Worm (Caenorhabditis elegans) whole organism, young adult: Measurements from ENCODE around the gene Y54G11A.3.
A peak's percentile ranks its signal among the peaks of the same experiment; 100 is the strongest.

Experiments used
- B0336.3 ChIP-seq: fragments of 200-800 bp; sonication (Bioruptor generic); IDR thresholded peaks from 2 replicates; pipeline ENCODE4 v1.3.6; 2022; ENCODE audit warnings: missing genetic modification characterization, missing compliant biosample characterization
- C06A6.2 ChIP-seq: fragments of 200-800 bp; sonication (Bioruptor generic); conservative IDR thresholded peaks from 2 replicates; pipeline ENCODE4 v1.3.6; 2022; ENCODE audit warnings: missing genetic modification characterization, missing compliant biosample characterization
- C17E4.6 ChIP-seq: fragments of 200-800 bp; sonication (Bioruptor generic); IDR thresholded peaks from 2 replicates; pipeline ENCODE4 v1.3.6; 2022; ENCODE audit warnings: missing genetic modification reagents, missing genetic modification characterization, missing compliant biosample characterization
- F22D6.2 ChIP-seq: sonication (generic microtip); optimal IDR thresholded peaks from 2 replicates; lab custom pipeline; 2016; ENCODE audit warnings: mild to moderate bottlenecking, missing genetic modification characterization, missing compliant biosample characterization
- F33H1.4 ChIP-seq: fragments of 200-800 bp; sonication (Bioruptor generic); IDR thresholded peaks from 2 replicates; pipeline ENCODE4 v1.3.6; 2022; ENCODE audit warnings: missing genetic modification reagents, missing genetic modification characterization, missing compliant biosample characterization
- F49E8.2 ChIP-seq: sonication (generic microtip); optimal IDR thresholded peaks from 3 replicates; lab custom pipeline; 2017; ENCODE audit warnings: missing genetic modification characterization, mild to moderate bottlenecking, missing compliant biosample characterization, antibody characterized with exemption, moderate library complexity; ENCODE audit not compliant: insufficient read depth
- F57A8.1 ChIP-seq: fragments of 200-800 bp; sonication (Bioruptor generic); optimal IDR thresholded peaks from 2 replicates; lab custom pipeline; 2018; ENCODE audit warnings: mild to moderate bottlenecking, missing genetic modification characterization, moderate library complexity, missing compliant biosample characterization
- K11D2.4 ChIP-seq: fragments of 200-800 bp; sonication (Bioruptor generic); IDR thresholded peaks from 2 replicates; pipeline ENCODE4 v1.3.6; 2022; ENCODE audit warnings: missing genetic modification reagents, missing genetic modification characterization, missing compliant biosample characterization
- Y67H2A.10 ChIP-seq: fragments of 200-800 bp; sonication (Bioruptor generic); conservative IDR thresholded peaks from 2 replicates; pipeline ENCODE4 v1.3.6; 2022; ENCODE audit warnings: missing genetic modification reagents, missing genetic modification characterization, missing compliant biosample characterization
- Y79H2A.3 ChIP-seq: fragments of 200-800 bp; sonication (Bioruptor generic); conservative IDR thresholded peaks from 2 replicates; pipeline ENCODE4 v1.3.6; 2022; ENCODE audit warnings: missing genetic modification reagents, missing genetic modification characterization, missing compliant biosample characterization
- ZK185.1 ChIP-seq: sonication (generic microtip); optimal IDR thresholded peaks from 2 replicates; lab custom pipeline; 2016; ENCODE audit warnings: mild to moderate bottlenecking, missing genetic modification characterization, missing compliant biosample characterization; ENCODE audit not compliant: poor library complexity, severe bottlenecking
- aptf-3 ChIP-seq: fragments of 200-800 bp; sonication (Bioruptor generic); IDR thresholded peaks from 2 replicates; pipeline ENCODE4 v1.3.6; 2022; ENCODE audit warnings: missing genetic modification characterization, missing compliant biosample characterization
- athp-1 ChIP-seq: sonication (generic microtip); optimal IDR thresholded peaks from 2 replicates; lab custom pipeline; 2017; ENCODE audit warnings: mild to moderate bottlenecking, missing genetic modification characterization, missing compliant biosample characterization
- attf-3 ChIP-seq: fragments of 200-800 bp; sonication (Bioruptor generic); conservative IDR thresholded peaks from 2 replicates; pipeline ENCODE4 v1.3.6; 2022; ENCODE audit warnings: missing genetic modification reagents, missing genetic modification characterization, missing compliant biosample characterization
- bed-2 ChIP-seq: fragments of 200-800 bp; sonication (Bioruptor generic); IDR thresholded peaks from 2 replicates; pipeline ENCODE4 v1.3.6; 2022; ENCODE audit warnings: missing genetic modification reagents, missing genetic modification characterization, missing compliant biosample characterization
- ceh-58 ChIP-seq: fragments of 200-800 bp; sonication (Bioruptor generic); IDR thresholded peaks from 2 replicates; pipeline ENCODE4 v1.3.6; 2022; ENCODE audit warnings: missing genetic modification characterization, missing compliant biosample characterization
- ceh-91 ChIP-seq: fragments of 200-800 bp; sonication (Bioruptor generic); IDR thresholded peaks from 2 replicates; pipeline ENCODE4 v1.3.6; 2022; ENCODE audit warnings: missing genetic modification reagents, missing genetic modification characterization, missing compliant biosample characterization
- die-1 ChIP-seq: sonication (generic microtip); optimal IDR thresholded peaks from 2 replicates; lab custom pipeline; 2016; ENCODE audit warnings: missing genotype, mild to moderate bottlenecking, missing genetic modification characterization, missing compliant biosample characterization
- dox-1 ChIP-seq: fragments of 200-800 bp; sonication (Bioruptor generic); IDR thresholded peaks from 2 replicates; pipeline ENCODE4 v1.3.6; 2022; ENCODE audit warnings: missing genetic modification reagents, missing genetic modification characterization, missing compliant biosample characterization
- efl-1 ChIP-seq: fragments of 150-350 bp; optimal IDR thresholded peaks from 2 replicates; lab custom pipeline; 2014; ENCODE audit warnings: missing biosample characterization, missing genetic modification reagents, missing genetic modification characterization
- egl-18 ChIP-seq: fragments of 200-800 bp; sonication (Bioruptor generic); IDR thresholded peaks from 2 replicates; pipeline ENCODE4 v1.3.6; 2022; ENCODE audit warnings: missing genetic modification reagents, missing genetic modification characterization, missing compliant biosample characterization
- ekl-4 ChIP-seq: fragments of 200-800 bp; sonication (Bioruptor generic); IDR thresholded peaks from 2 replicates; pipeline ENCODE4 v1.3.6; 2022; ENCODE audit warnings: missing genetic modification reagents, missing genetic modification characterization, missing compliant biosample characterization
- hmg-1.2 ChIP-seq: fragments of 200-800 bp; sonication (Bioruptor generic); IDR thresholded peaks from 2 replicates; pipeline ENCODE4 v1.3.6; 2022; ENCODE audit warnings: missing genetic modification reagents, missing genetic modification characterization, missing compliant biosample characterization
- hmg-20 ChIP-seq: fragments of 200-800 bp; sonication (Bioruptor generic); IDR thresholded peaks from 2 replicates; pipeline ENCODE4 v1.3.6; 2022; ENCODE audit warnings: missing genetic modification reagents, missing genetic modification characterization, missing compliant biosample characterization
- hsf-1 ChIP-seq: fragments of 200-800 bp; sonication (Bioruptor generic); IDR thresholded peaks from 2 replicates; pipeline ENCODE4 v1.3.6; 2022; ENCODE audit warnings: missing genetic modification reagents, missing genetic modification characterization, missing compliant biosample characterization
- lag-1 ChIP-seq: fragments of 200-800 bp; sonication (Bioruptor generic); IDR thresholded peaks from 2 replicates; pipeline ENCODE4 v1.3.6; 2022; ENCODE audit warnings: missing genetic modification reagents, missing genetic modification characterization, missing compliant biosample characterization
- lin-35 ChIP-seq, 3 experiments: fragments of 150-350 bp in 2 of 3; sonication (generic microtip) in 1 of 3; optimal IDR thresholded peaks; 2 replicates each; lab custom pipeline; 2014 to 2018; ENCODE audit warnings: missing biosample characterization in 3 of 3, missing genetic modification characterization in 3 of 3, missing genetic modification reagents in 3 of 3
- lin-40 ChIP-seq: sonication (generic microtip); optimal IDR thresholded peaks from 2 replicates; lab custom pipeline; 2016; ENCODE audit warnings: missing genetic modification characterization, mild to moderate bottlenecking, missing compliant biosample characterization, missing genotype, missing genetic modification reagents
- lin-54 ChIP-seq: fragments of 200-800 bp; sonication (Bioruptor generic); optimal IDR thresholded peaks from 2 replicates; lab custom pipeline; 2018; ENCODE audit warnings: mild to moderate bottlenecking, missing genetic modification characterization, missing compliant biosample characterization
- lir-1 ChIP-seq: fragments of 200-800 bp; sonication (Bioruptor generic); conservative IDR thresholded peaks from 2 replicates; pipeline ENCODE4 v1.3.6; 2022; ENCODE audit warnings: missing genetic modification reagents, missing genetic modification characterization, missing compliant biosample characterization
- lsy-27 ChIP-seq: sonication (generic microtip); optimal IDR thresholded peaks from 2 replicates; lab custom pipeline; 2017; ENCODE audit warnings: missing genetic modification characterization, mild to moderate bottlenecking, missing compliant biosample characterization, antibody characterized with exemption, missing genotype, borderline replicate concordance; ENCODE audit not compliant: insufficient read depth
- madf-10 ChIP-seq: sonication (generic microtip); optimal IDR thresholded peaks from 2 replicates; lab custom pipeline; 2016; ENCODE audit warnings: mild to moderate bottlenecking, missing genetic modification characterization, missing compliant biosample characterization
- madf-6 ChIP-seq: fragments of 200-800 bp; sonication (Bioruptor generic); IDR thresholded peaks from 2 replicates; pipeline ENCODE4 v1.3.6; 2022; ENCODE audit warnings: missing genetic modification reagents, missing genetic modification characterization, missing compliant biosample characterization
- madf-8 ChIP-seq: fragments of 200-800 bp; sonication (Bioruptor generic); conservative IDR thresholded peaks from 2 replicates; pipeline ENCODE4 v1.3.6; 2022; ENCODE audit warnings: missing genetic modification reagents, missing genetic modification characterization, missing compliant biosample characterization
- mcd-1 ChIP-seq: fragments of 200-800 bp; sonication (Bioruptor generic); IDR thresholded peaks from 2 replicates; pipeline ENCODE4 v1.3.6; 2022; ENCODE audit warnings: missing genetic modification reagents, missing genetic modification characterization, missing compliant biosample characterization
- nfya-1 ChIP-seq: sonication (generic microtip); optimal IDR thresholded peaks from 2 replicates; lab custom pipeline; 2017; ENCODE audit warnings: antibody characterized with exemption, missing compliant biosample characterization, missing genetic modification characterization, borderline replicate concordance; ENCODE audit not compliant: insufficient read depth
- nhr-179 ChIP-seq: sonication (generic microtip); optimal IDR thresholded peaks from 2 replicates; lab custom pipeline; 2016; ENCODE audit warnings: mild to moderate bottlenecking, missing genetic modification characterization, missing compliant biosample characterization
- rcor-1 ChIP-seq: fragments of 200-800 bp; sonication (Bioruptor generic); IDR thresholded peaks from 2 replicates; pipeline ENCODE4 v1.3.6; 2022; ENCODE audit warnings: missing genetic modification reagents, missing genetic modification characterization, missing compliant biosample characterization
- rpc-1 ChIP-seq, 2 experiments: fragments of 150-350 bp in 1 of 2; sonication (generic microtip) in 1 of 2; optimal IDR thresholded peaks; 2 replicates each; lab custom pipeline; 2014 to 2018; ENCODE audit warnings: missing biosample characterization in 1 of 2, missing genetic modification characterization in 1 of 2, missing genetic modification reagents in 1 of 2, missing genotype in 1 of 2
- sdz-38 ChIP-seq: sonication (generic microtip); optimal IDR thresholded peaks from 2 replicates; lab custom pipeline; 2016; ENCODE audit warnings: missing genotype, missing genetic modification characterization, missing compliant biosample characterization
- somi-1 ChIP-seq: fragments of 200-800 bp; sonication (Bioruptor generic); optimal IDR thresholded peaks from 2 replicates; lab custom pipeline; 2018; ENCODE audit warnings: mild to moderate bottlenecking, missing genetic modification characterization, missing compliant biosample characterization
- tlf-1 ChIP-seq: fragments of 200-800 bp; sonication (Bioruptor generic); optimal IDR thresholded peaks from 2 replicates; lab custom pipeline; 2018; ENCODE audit warnings: mild to moderate bottlenecking, missing genetic modification characterization, missing compliant biosample characterization
- zim-3 ChIP-seq: sonication (generic microtip); optimal IDR thresholded peaks from 2 replicates; lab custom pipeline; 2017; ENCODE audit warnings: mild to moderate bottlenecking, missing genetic modification characterization, moderate library complexity, missing compliant biosample characterization
- ztf-22 ChIP-seq: fragments of 200-800 bp; sonication (Bioruptor generic); optimal IDR thresholded peaks from 2 replicates; lab custom pipeline; 2018; ENCODE audit warnings: mild to moderate bottlenecking, missing genetic modification characterization, moderate library complexity, missing compliant biosample characterization
- ztf-25 ChIP-seq: fragments of 200-800 bp; sonication (Bioruptor generic); IDR thresholded peaks from 2 replicates; pipeline ENCODE4 v1.3.6; 2022; ENCODE audit warnings: missing genetic modification reagents, missing genetic modification characterization, missing compliant biosample characterization
- ztf-28 ChIP-seq: fragments of 200-800 bp; sonication (Bioruptor generic); IDR thresholded peaks from 2 replicates; pipeline ENCODE4 v1.3.6; 2022; ENCODE audit warnings: missing genetic modification reagents, missing genetic modification characterization, missing compliant biosample characterization
- ztf-3 ChIP-seq: fragments of 200-800 bp; sonication (Bioruptor generic); optimal IDR thresholded peaks from 2 replicates; lab custom pipeline; 2018; ENCODE audit warnings: mild to moderate bottlenecking, missing genetic modification characterization, missing compliant biosample characterization

Gene Y54G11A.3

ce11 chrII:14247227-14247626 lies 29.2 kb upstream of the Y54G11A.3 start (continued):
- TF ChIP-seq hsf-1: peak; percentile 57; the same call in 1 of the 2 replicates
- no peak for TF ChIP-seq lin-40 (tag; lab: Kevin White, UChicago)
- TF ChIP-seq ekl-4 (GFP tag; lab: Robert Waterston, UW): peak; percentile 46; the same call in 1 of the 2 replicates
- TF ChIP-seq K11D2.4 (GFP tag; lab: Robert Waterston, UW): no peak
- no peak for TF ChIP-seq ztf-28 (GFP tag; lab: Robert Waterston, UW)
- TF ChIP-seq C17E4.6 (GFP tag; lab: Robert Waterston, UW): 0 out of 2 replicates have a peak, but pooled peaks have one; percentile 45
- TF ChIP-seq hmg-1.2 (GFP tag; lab: Robert Waterston, UW): peak; percentile 54
- peak; percentile 21 for TF ChIP-seq athp-1 (tag; lab: Kevin White, UChicago)
- TF ChIP-seq F57A8.1 (GFP tag; lab: Kevin White, UChicago): no peak
- TF ChIP-seq somi-1: no peak
- TF ChIP-seq rcor-1 (GFP tag; lab: Robert Waterston, UW): peak; percentile 48
- no peak for TF ChIP-seq sdz-38 (tag; lab: Kevin White, UChicago)
- no peak for TF ChIP-seq egl-18
- TF ChIP-seq mcd-1 (GFP tag; lab: Robert Waterston, UW): peak; percentile 58; the same call in 1 of the 2 replicates
- peak; percentile 1 for TF ChIP-seq F49E8.2 (tag; lab: Kevin White, UChicago)
- peak; percentile 98 for TF ChIP-seq madf-6 (GFP tag; lab: Robert Waterston, UW)
- TF ChIP-seq aptf-3 (GFP tag; lab: Robert Waterston, UW): no peak
- TF ChIP-seq F22D6.2 (tag; lab: Kevin White, UChicago): no peak
- TF ChIP-seq ztf-22 (GFP tag; lab: Kevin White, UChicago): no peak
- TF ChIP-seq efl-1 (GFP tag; lab: Kevin White, UChicago): peak; percentile 88
- TF ChIP-seq tlf-1: peak; percentile 77
- TF ChIP-seq ZK185.1 (tag; lab: Kevin White, UChicago): no peak
- no peak for TF ChIP-seq madf-10 (tag; lab: Kevin White, UChicago)
- no peak for TF ChIP-seq nfya-1 (tag; lab: Kevin White, UChicago)
- peak; percentile 89 for TF ChIP-seq lin-54 (GFP tag; lab: Kevin White, UChicago)
- no peak for TF ChIP-seq lsy-27 (tag; lab: Kevin White, UChicago)
- 0 out of 2 replicates have a peak, but pooled peaks have one; percentile 33 for TF ChIP-seq lir-1 (GFP tag; lab: Robert Waterston, UW)
- no peak for TF ChIP-seq Y67H2A.10
- no peak for TF ChIP-seq attf-3 (GFP tag; lab: Robert Waterston, UW)
- no peak for TF ChIP-seq nhr-179 (tag; lab: Kevin White, UChicago)
- TF ChIP-seq rpc-1 (optimal IDR thresholded peaks at IDR 0.05; lab: Kevin White, UChicago): no peak
- TF ChIP-seq rpc-1 (tag; optimal IDR thresholded peaks at IDR 0.05; lab: Kevin White, UChicago): no peak
- no peak for TF ChIP-seq ztf-25 (GFP tag; lab: Robert Waterston, UW)
- no peak for TF ChIP-seq zim-3 (tag; lab: Kevin White, UChicago)
- TF ChIP-seq F33H1.4 (GFP tag; lab: Robert Waterston, UW): peak; percentile 98
- TF ChIP-seq bed-2: no peak
- TF ChIP-seq C06A6.2: no peak
- no peak for TF ChIP-seq ceh-58
- TF ChIP-seq lag-1 (GFP tag; lab: Robert Waterston, UW): no peak
- no peak for TF ChIP-seq hmg-20 (GFP tag; lab: Robert Waterston, UW)
- peak; percentile 94 for TF ChIP-seq madf-8
- no peak for TF ChIP-seq lin-35 (GFP tag; optimal IDR thresholded peaks at IDR 0.05; lab: Kevin White, UChicago)
- peak; percentile 92 for TF ChIP-seq ceh-91 (GFP tag; lab: Robert Waterston, UW)
- TF ChIP-seq ztf-3 (GFP tag; lab: Kevin White, UChicago): no peak
- no peak for TF ChIP-seq Y79H2A.3 (GFP tag; lab: Robert Waterston, UW)
- no peak for TF ChIP-seq B0336.3
- peak; percentile 85 for TF ChIP-seq dox-1
- TF ChIP-seq die-1 (tag; lab: Kevin White, UChicago): no peak
- TF ChIP-seq, all 124 proteins: peak for 30
